Fruit fly (Drosophila melanogaster): ENCODE measurements around the gene mRpS30.

Gene mRpS30

DNA sequence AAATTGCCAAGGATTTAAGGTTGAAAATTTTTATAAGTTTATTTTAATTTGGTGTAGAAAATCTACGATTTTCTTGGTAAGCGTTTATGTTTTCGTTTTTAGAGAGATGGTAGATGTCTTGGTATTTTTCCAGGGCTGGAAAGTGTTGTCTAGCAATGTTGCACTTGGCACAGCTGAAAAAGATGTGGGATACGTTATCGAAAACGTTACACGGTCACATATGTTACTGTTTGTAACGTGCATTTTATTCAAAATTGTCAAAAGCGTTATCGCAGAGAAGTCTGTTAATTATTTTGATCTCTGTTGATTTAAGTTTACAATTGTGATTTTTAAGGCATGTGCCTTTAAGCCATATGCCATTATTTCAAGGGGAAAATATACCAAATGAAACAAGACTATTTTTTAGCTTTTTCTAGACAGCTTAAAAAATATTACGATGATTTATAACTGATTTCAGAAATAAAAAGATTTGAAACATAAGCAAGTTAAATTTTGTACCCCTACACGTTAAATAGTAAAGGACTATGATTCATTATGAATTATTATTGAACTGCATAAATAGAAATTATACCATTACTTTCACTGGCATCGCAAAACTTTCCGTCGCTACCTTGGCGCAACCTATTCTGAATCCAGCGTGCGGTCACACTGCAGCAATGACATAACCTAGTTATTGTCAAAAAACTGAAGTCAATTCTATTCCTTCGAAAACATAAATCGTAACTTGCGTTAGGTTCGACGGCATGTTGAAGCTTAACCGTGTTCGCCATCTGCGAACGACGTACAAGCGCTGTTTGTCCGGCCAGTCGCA, at the start of gene mRpS30, which contains the start of gene Paf-AHalpha:
TSS of gene mRpS30 (plus strand) at position 619 of the 811 bp plus-strand sequence.
TSS of gene Paf-AHalpha (minus strand) at position 155 of the 811 bp plus-strand sequence.
- TF ChIP-seq Sin3A (optimal IDR thresholded peaks at IDR 0.05) (no peak), ttk (optimal IDR thresholded peaks at IDR 0.05) (no peak), h (optimal IDR thresholded peaks at IDR 0.05) (no peak), insv (optimal IDR thresholded peaks at IDR 0.05) (no peak), psq (optimal IDR thresholded peaks at IDR 0.05) (no peak), Myc (optimal IDR thresholded peaks at IDR 0.05) (no peak)

DNA sequence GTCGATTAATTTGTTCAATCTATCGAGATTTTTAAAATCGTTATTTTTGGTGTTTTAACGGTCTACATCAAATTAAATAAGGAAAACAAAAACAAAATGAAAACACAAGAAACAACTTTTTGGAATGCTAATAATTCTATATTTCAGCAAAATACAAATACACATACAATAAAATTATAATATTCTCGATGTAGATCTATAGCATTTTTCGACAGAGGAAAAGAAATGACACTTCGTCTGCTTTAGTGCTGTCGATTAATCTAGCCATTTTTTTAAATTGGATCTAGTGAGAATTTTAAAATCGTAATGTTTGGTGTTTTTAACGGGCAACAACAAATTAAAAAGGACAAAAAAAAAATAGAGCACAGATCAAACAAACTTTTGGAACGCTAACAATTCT, 48.7 kb upstream of the mRpS30 start, which contains the start of gene Arp6:
TSS of gene Arp6 (minus strand) at position 11 of the 400 bp plus-strand sequence.
- TF ChIP-seq Sin3A (optimal IDR thresholded peaks at IDR 0.05) (no peak), ttk (optimal IDR thresholded peaks at IDR 0.05) (no peak), insv (optimal IDR thresholded peaks at IDR 0.05) (no peak), h (optimal IDR thresholded peaks at IDR 0.05) (no peak), Myc (optimal IDR thresholded peaks at IDR 0.05) (no peak), psq (optimal IDR thresholded peaks at IDR 0.05) (no peak)

dm6 chrX:15738890-15739550, 46.8 kb upstream of the mRpS30 start, which contains the start of the genes CG11679 and CG8206:
TSS of gene CG11679 (minus strand) at chrX:15738954.
TSS of gene CG8206 (plus strand) at chrX:15739230.
- no peak for TF ChIP-seq Myc (optimal IDR thresholded peaks at IDR 0.05)
- no peak for TF ChIP-seq insv (optimal IDR thresholded peaks at IDR 0.05)

DNA sequence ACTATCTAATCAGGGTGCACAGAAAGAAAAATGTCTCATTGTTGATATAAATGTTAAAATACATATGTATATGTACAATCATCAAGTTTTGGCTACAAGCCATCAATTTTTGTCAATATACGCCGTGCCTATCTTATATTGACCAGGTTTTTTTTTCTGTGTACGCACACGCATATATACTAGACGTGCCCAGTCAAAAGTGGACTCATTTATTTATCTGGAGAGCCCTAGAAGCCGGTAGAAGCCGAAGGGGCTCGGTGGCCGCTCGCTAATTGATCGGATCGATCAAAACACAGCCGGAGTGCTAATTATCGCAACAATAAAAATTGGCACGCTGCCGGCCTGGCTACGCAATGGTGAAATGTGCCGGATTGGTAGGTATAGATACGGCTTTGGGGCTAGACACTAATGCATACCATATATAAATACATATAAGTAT, 45.5 kb upstream of the mRpS30 start:
- TF ChIP-seq Myc (optimal IDR thresholded peaks at IDR 0.05) (no peak), h (optimal IDR thresholded peaks at IDR 0.05) (no peak), psq (optimal IDR thresholded peaks at IDR 0.05) (no peak), Sin3A (optimal IDR thresholded peaks at IDR 0.05) (no peak), insv (optimal IDR thresholded peaks at IDR 0.05) (no peak), ttk (optimal IDR thresholded peaks at IDR 0.05) (no peak)

DNA sequence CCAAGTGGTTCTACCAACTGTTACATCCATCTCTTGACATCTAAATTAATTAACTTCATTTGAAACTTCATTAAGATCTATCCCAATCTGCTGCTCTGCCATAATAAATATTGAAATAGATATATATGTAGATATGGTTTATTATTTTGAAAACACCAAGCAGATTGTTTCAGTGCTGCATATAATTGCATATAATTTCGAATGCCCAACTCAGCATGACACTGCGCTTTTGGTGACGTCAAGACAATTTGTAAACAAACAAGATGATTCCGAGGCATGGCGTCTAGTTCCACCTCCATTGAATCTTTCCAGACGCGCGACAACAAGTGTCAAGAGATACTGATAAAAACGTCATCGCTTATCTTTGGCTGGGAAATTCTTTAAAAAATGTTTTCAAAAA, 45.0 kb upstream of the mRpS30 start:
- TF ChIP-seq psq (optimal IDR thresholded peaks at IDR 0.05) (no peak), Myc (optimal IDR thresholded peaks at IDR 0.05) (no peak), h (optimal IDR thresholded peaks at IDR 0.05) (no peak), insv (optimal IDR thresholded peaks at IDR 0.05) (no peak), ttk (optimal IDR thresholded peaks at IDR 0.05) (no peak), Sin3A (optimal IDR thresholded peaks at IDR 0.05) (no peak)

DNA sequence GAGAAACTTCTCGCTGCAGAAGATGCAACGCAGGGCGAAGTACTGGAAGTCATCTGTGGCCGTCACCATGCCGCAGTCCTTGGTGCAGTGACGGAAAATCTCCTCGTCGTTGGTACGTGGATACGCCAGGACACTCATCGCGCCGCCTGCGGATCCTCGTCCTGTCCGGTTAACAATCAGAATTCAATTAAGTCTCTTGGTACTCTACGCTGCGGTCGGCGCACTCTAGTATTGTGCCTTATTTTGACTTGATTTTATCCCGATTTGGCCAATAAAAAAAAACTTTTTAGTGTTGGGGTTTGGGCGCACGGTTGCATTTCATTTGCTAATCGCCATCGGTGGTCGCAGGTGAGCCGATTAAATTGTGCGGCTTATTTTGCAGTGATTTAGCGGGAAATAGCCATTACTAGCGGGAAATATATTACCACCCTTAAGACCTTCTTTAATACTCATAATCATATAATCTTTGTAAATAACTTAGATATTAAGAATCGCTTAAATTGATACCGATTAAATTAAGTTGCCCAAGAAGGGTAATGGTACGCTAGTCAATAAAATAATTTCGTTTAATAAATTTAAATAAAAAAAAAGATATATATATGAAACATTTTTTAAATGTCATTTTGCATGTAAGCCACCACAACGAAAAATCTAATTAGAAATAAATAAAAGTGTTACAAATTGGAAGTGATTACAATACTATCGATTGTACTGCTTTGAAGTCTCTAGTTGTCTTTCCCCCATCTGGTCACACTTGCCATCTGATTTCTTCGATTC, 39.8 kb upstream of the mRpS30 start, which contains the start of the genes CG8944 and CCT6:
TSS of gene CG8944 (minus strand) at position 327 of the 777 bp plus-strand sequence.
TSS of gene CCT6 (plus strand) at position 744 of the 777 bp plus-strand sequence.
- TF ChIP-seq Myc (optimal IDR thresholded peaks at IDR 0.05) = no peak
- TF ChIP-seq psq (optimal IDR thresholded peaks at IDR 0.05) = no peak
- no peak for TF ChIP-seq insv (optimal IDR thresholded peaks at IDR 0.05)
- no peak for TF ChIP-seq h (optimal IDR thresholded peaks at IDR 0.05)
- no peak for TF ChIP-seq ttk (optimal IDR thresholded peaks at IDR 0.05)

- TF ChIP-seq insv (optimal IDR thresholded peaks at IDR 0.05) (no peak), ttk (optimal IDR thresholded peaks at IDR 0.05) (no peak), Myc (optimal IDR thresholded peaks at IDR 0.05) (no peak), h (optimal IDR thresholded peaks at IDR 0.05) (no peak), psq (optimal IDR thresholded peaks at IDR 0.05) (no peak), Sin3A (optimal IDR thresholded peaks at IDR 0.05) (no peak)
Measured at dm6 chrX:15746682-15747196, 39.1 kb upstream of the mRpS30 start.

dm6 chrX:15748945-15749344, 36.9 kb upstream of the mRpS30 start, which contains the start of gene Mvd:
TSS of gene Mvd (plus strand) at chrX:15749166.
- TF ChIP-seq h (optimal IDR thresholded peaks at IDR 0.05) (no peak), psq (optimal IDR thresholded peaks at IDR 0.05) (no peak), Sin3A (optimal IDR thresholded peaks at IDR 0.05) (no peak), ttk (optimal IDR thresholded peaks at IDR 0.05) (no peak), insv (optimal IDR thresholded peaks at IDR 0.05) (no peak)

- TF ChIP-seq Myc (optimal IDR thresholded peaks at IDR 0.05) = no peak
- TF ChIP-seq Sin3A (optimal IDR thresholded peaks at IDR 0.05) = no peak
- no peak for TF ChIP-seq insv (optimal IDR thresholded peaks at IDR 0.05)
- no peak for TF ChIP-seq h (optimal IDR thresholded peaks at IDR 0.05)
- no peak for TF ChIP-seq ttk (optimal IDR thresholded peaks at IDR 0.05)
Measured at dm6 chrX:15756018-15756417, 29.8 kb upstream of the mRpS30 start, which contains the start of gene CG8260. TSS of gene CG8260 (plus strand) at chrX:15756318.

DNA sequence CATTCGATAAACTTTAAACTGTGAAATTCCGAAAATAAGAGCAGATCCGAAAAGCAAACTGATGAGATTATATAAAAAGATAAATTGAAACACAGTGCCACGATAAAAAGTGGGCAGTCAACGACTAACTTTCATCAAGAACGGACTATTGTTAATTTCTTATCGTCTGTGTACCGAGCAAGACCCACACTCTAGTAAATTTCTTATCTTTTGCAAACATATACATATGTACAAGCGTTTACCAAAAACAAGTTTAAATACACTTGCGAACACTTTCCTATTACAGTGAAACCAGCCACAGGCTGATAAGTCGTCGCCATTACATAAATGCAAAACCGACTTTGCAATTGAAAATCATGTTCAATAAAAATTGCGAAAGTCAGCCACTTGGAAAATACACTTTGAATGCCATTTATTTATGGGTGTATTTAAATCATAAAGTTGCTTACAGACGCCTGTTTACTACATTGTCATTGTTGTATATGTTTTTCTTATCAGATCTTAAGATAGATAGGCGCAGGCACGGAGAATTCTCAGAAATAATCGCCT, 27.1 kb upstream of the mRpS30 start:
- TF ChIP-seq psq (optimal IDR thresholded peaks at IDR 0.05) (no peak), h (optimal IDR thresholded peaks at IDR 0.05) (no peak), insv (optimal IDR thresholded peaks at IDR 0.05) (no peak), Myc (optimal IDR thresholded peaks at IDR 0.05) (no peak), Sin3A (optimal IDR thresholded peaks at IDR 0.05) (no peak), ttk (optimal IDR thresholded peaks at IDR 0.05) (no peak)
